Worm (Caenorhabditis elegans): ENCODE measurements around the gene col-185.

DNA sequence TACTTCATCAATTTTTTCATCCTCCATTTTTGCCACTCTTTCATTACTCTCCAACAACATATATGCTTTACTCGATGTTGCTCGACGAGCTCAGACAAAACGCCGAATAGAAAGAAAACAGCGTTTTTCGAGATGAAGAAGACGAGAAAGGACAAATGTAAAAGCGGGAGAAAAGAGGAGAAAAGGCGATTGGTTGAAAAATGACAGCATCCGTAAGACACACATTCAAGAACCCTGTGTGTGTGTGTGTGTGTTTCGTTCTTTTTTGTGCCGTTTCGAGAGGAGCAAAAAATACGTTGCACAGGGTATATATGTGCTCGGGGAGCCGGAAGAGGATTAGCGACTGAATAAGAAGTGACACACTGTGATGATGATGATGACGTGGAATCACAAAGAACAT, 17.1 kb downstream of the col-185 start:
- TF ChIP-seq nhr-28 (tag; optimal IDR thresholded peaks at IDR 0.05) (no peak), ama-1 (optimal IDR thresholded peaks at IDR 0.05) (no peak), nhr-23 (tag; optimal IDR thresholded peaks at IDR 0.05) (no peak), skn-1 (tag; optimal IDR thresholded peaks at IDR 0.05) (no peak), elt-3 (tag; optimal IDR thresholded peaks at IDR 0.05) (no peak), daf-12 (tag; optimal IDR thresholded peaks at IDR 0.05) (no peak), nhr-237 (tag; optimal IDR thresholded peaks at IDR 0.05) (no peak), lin-15B (tag; optimal IDR thresholded peaks at IDR 0.05) (no peak), nhr-12 (tag; optimal IDR thresholded peaks at IDR 0.05) (no peak), tbx-2 (tag; optimal IDR thresholded peaks at IDR 0.05) (no peak), ceh-16 (tag; optimal IDR thresholded peaks at IDR 0.05) (no peak), nhr-11 (tag; optimal IDR thresholded peaks at IDR 0.05) (no peak), egl-5 (tag; optimal IDR thresholded peaks at IDR 0.05) (no peak), zag-1 (tag; optimal IDR thresholded peaks at IDR 0.05) (no peak)

Measured in whole organism, L3 larva.